Fruit fly (Drosophila melanogaster) whole organism, embryonic: ENCODE results near the gene CG4270.
A peak's percentile ranks its signal among the peaks of the same experiment; 100 is the strongest.

Experiments
- Antp ChIP-seq: fragments of 200-800 bp; sonication (Bioruptor generic); optimal IDR thresholded peaks from 3 replicates; lab custom pipeline; 2016; ENCODE audit warnings: missing biosample characterization, missing genetic modification characterization
- CG10209 ChIP-seq: fragments of 200-800 bp; sonication (Bioruptor generic); optimal IDR thresholded peaks from 3 replicates; lab custom pipeline; 2017; ENCODE audit warnings: missing biosample characterization, mild to moderate bottlenecking, missing genetic modification characterization, missing genetic modification reagents
- CG1024 ChIP-seq: fragments of 200-800 bp; sonication (Bioruptor generic); IDR thresholded peaks from 2 replicates; pipeline ENCODE4 v1.3.6; 2022; ENCODE audit warnings: missing biosample characterization, missing genetic modification characterization
- CG10431 ChIP-seq: fragments of 200-800 bp; sonication (Bioruptor generic); optimal IDR thresholded peaks from 3 replicates; lab custom pipeline; 2018; ENCODE audit warnings: missing biosample characterization, mild to moderate bottlenecking, missing genetic modification characterization
- CG11398 ChIP-seq: fragments of 200-800 bp; sonication (Bioruptor generic); optimal IDR thresholded peaks from 2 replicates; lab custom pipeline; 2016; ENCODE audit warnings: missing biosample characterization, missing genetic modification characterization
- CG12236 ChIP-seq: fragments of 200-800 bp; sonication (Bioruptor generic); optimal IDR thresholded peaks from 2 replicates; lab custom pipeline; 2016; ENCODE audit warnings: missing biosample characterization, missing genetic modification characterization
- CG12659 ChIP-seq: fragments of 200-800 bp; sonication (Bioruptor generic); optimal IDR thresholded peaks from 3 replicates; lab custom pipeline; 2017; ENCODE audit warnings: mild to moderate bottlenecking, missing biosample characterization, missing genetic modification reagents, missing genetic modification characterization
- CG12744 ChIP-seq: fragments of 200-800 bp; sonication (Bioruptor generic); optimal IDR thresholded peaks from 2 replicates; lab custom pipeline; 2016; ENCODE audit warnings: missing biosample characterization, missing genetic modification characterization
- CG13287 ChIP-seq: fragments of 200-800 bp; sonication (Bioruptor generic); IDR thresholded peaks from 2 replicates; pipeline ENCODE4 v1.3.6; 2022; ENCODE audit warnings: missing biosample characterization, missing genetic modification characterization; ENCODE audit not compliant: partially characterized antibody
- CG15479 ChIP-seq: fragments of 200-800 bp; sonication (Bioruptor generic); optimal IDR thresholded peaks from 3 replicates; lab custom pipeline; 2019; ENCODE audit warnings: missing biosample characterization, mild to moderate bottlenecking, missing genetic modification characterization, moderate library complexity
- CG15696 ChIP-seq: fragments of 200-800 bp; sonication (Bioruptor generic); optimal IDR thresholded peaks from 2 replicates; lab custom pipeline; 2019; ENCODE audit warnings: missing biosample characterization, mild to moderate bottlenecking, missing genetic modification characterization, moderate library complexity
- CG17328 ChIP-seq: fragments of 200-800 bp; sonication (Bioruptor generic); IDR thresholded peaks from 2 replicates; pipeline ENCODE4 v1.3.6; 2022; ENCODE audit warnings: missing biosample characterization, missing genetic modification characterization
- CG2129 ChIP-seq: fragments of 200-800 bp; sonication (Bioruptor generic); IDR thresholded peaks from 2 replicates; pipeline ENCODE4 v1.3.6; 2022; ENCODE audit warnings: missing biosample characterization, missing genetic modification characterization; ENCODE audit not compliant: partially characterized antibody
- CG2678 ChIP-seq: fragments of 200-800 bp; sonication (Bioruptor generic); optimal IDR thresholded peaks from 3 replicates; lab custom pipeline; 2019; ENCODE audit warnings: missing biosample characterization, mild to moderate bottlenecking, missing genetic modification characterization, moderate library complexity
- CG30403 ChIP-seq: fragments of 200-800 bp; sonication (Bioruptor generic); optimal IDR thresholded peaks from 3 replicates; lab custom pipeline; 2016; ENCODE audit warnings: missing biosample characterization, missing genetic modification characterization
- CG3726 ChIP-seq: fragments of 200-800 bp; sonication (Bioruptor generic); IDR thresholded peaks from 3 replicates; pipeline ENCODE4, ENCODE4 v1.3.6; 2022; ENCODE audit warnings: missing biosample characterization, missing genetic modification characterization
- CG4617 ChIP-seq: fragments of 200-800 bp; sonication (Bioruptor generic); optimal IDR thresholded peaks from 3 replicates; lab custom pipeline; 2016; ENCODE audit warnings: missing biosample characterization, missing genetic modification characterization, borderline replicate concordance
- CG4707 ChIP-seq: fragments of 200-800 bp; sonication (Bioruptor generic); optimal IDR thresholded peaks from 2 replicates; lab custom pipeline; 2018; ENCODE audit warnings: missing biosample characterization, mild to moderate bottlenecking, missing genetic modification characterization, moderate library complexity
- CG5180 ChIP-seq: fragments of 200-800 bp; sonication (Bioruptor generic); optimal IDR thresholded peaks from 3 replicates; lab custom pipeline; 2017; ENCODE audit warnings: missing biosample characterization, missing genetic modification characterization, mild to moderate bottlenecking, moderate library complexity, missing genetic modification reagents
- CG7745 ChIP-seq: fragments of 200-800 bp; sonication (Bioruptor generic); optimal IDR thresholded peaks from 2 replicates; lab custom pipeline; 2018; ENCODE audit warnings: missing biosample characterization, mild to moderate bottlenecking, missing genetic modification characterization, moderate library complexity
- CG8359 ChIP-seq: fragments of 200-800 bp; sonication (Bioruptor generic); optimal IDR thresholded peaks from 2 replicates; lab custom pipeline; 2017; ENCODE audit warnings: missing biosample characterization, mild to moderate bottlenecking, missing genetic modification characterization, borderline replicate concordance
- CG9797 ChIP-seq: fragments of 200-800 bp; sonication (Bioruptor generic); optimal IDR thresholded peaks from 3 replicates; lab custom pipeline; 2018; ENCODE audit warnings: missing biosample characterization, mild to moderate bottlenecking, missing genetic modification characterization
- D19B ChIP-seq: fragments of 200-800 bp; sonication (Bioruptor generic); optimal IDR thresholded peaks from 2 replicates; lab custom pipeline; 2017; ENCODE audit warnings: missing biosample characterization, mild to moderate bottlenecking, missing genetic modification characterization
- GATAe ChIP-seq: fragments of 200-800 bp; sonication (Bioruptor generic); conservative IDR thresholded peaks from 2 replicates; pipeline ENCODE4 v1.3.6; 2022; ENCODE audit warnings: missing biosample characterization, missing genetic modification characterization
- Hand ChIP-seq: fragments of 200-800 bp; sonication (Bioruptor generic); optimal IDR thresholded peaks from 2 replicates; lab custom pipeline; 2017; ENCODE audit warnings: mild to moderate bottlenecking, missing biosample characterization, missing genetic modification reagents, missing genetic modification characterization
- Hey ChIP-seq: fragments of 200-800 bp; sonication (Bioruptor generic); optimal IDR thresholded peaks from 3 replicates; lab custom pipeline; 2018; ENCODE audit warnings: missing biosample characterization, mild to moderate bottlenecking, missing genetic modification characterization
- Jarid2 ChIP-seq: fragments of 200-800 bp; sonication (Bioruptor generic); optimal IDR thresholded peaks from 3 replicates; lab custom pipeline; 2017; ENCODE audit warnings: mild to moderate bottlenecking, missing biosample characterization, missing genetic modification reagents, missing genetic modification characterization
- MTF-1 ChIP-seq: fragments of 200-800 bp; sonication (Bioruptor generic); optimal IDR thresholded peaks from 2 replicates; lab custom pipeline; 2018; ENCODE audit warnings: missing biosample characterization, mild to moderate bottlenecking, missing genetic modification characterization, borderline replicate concordance
- Meics ChIP-seq: fragments of 200-800 bp; sonication (Bioruptor generic); optimal IDR thresholded peaks from 2 replicates; lab custom pipeline; 2017; ENCODE audit warnings: missing biosample characterization, mild to moderate bottlenecking, missing genetic modification characterization
- Nf-YB ChIP-seq: fragments of 200-800 bp; sonication (Bioruptor generic); optimal IDR thresholded peaks from 3 replicates; lab custom pipeline; 2019; ENCODE audit warnings: missing biosample characterization, mild to moderate bottlenecking, missing genetic modification characterization, moderate library complexity
- Poxn ChIP-seq: fragments of 200-800 bp; sonication (Bioruptor generic); IDR thresholded peaks from 2 replicates; pipeline ENCODE4 v1.3.6; 2022; ENCODE audit warnings: missing biosample characterization, missing genetic modification characterization
- YL-1 ChIP-seq: fragments of 200-800 bp; sonication (Bioruptor generic); optimal IDR thresholded peaks from 3 replicates; lab custom pipeline; 2017; ENCODE audit warnings: missing biosample characterization, mild to moderate bottlenecking, missing genetic modification characterization
- ap ChIP-seq: fragments of 200-800 bp; sonication (Bioruptor generic); IDR thresholded peaks from 2 replicates; pipeline ENCODE4 v1.3.6; 2022; ENCODE audit warnings: missing biosample characterization, missing genetic modification characterization
- cad ChIP-seq: fragments of >200 bp; optimal IDR thresholded peaks from 2 replicates; lab custom pipeline; 2017; ENCODE audit warnings: missing biosample characterization, missing genetic modification characterization
- fd102C ChIP-seq: fragments of 200-800 bp; sonication (Bioruptor generic); optimal IDR thresholded peaks from 2 replicates; lab custom pipeline; 2018; ENCODE audit warnings: missing biosample characterization, mild to moderate bottlenecking, missing genetic modification characterization, moderate library complexity
- ftz-f1 ChIP-seq: fragments of 200-800 bp; sonication (Bioruptor generic); optimal IDR thresholded peaks from 2 replicates; lab custom pipeline; 2016; ENCODE audit warnings: missing biosample characterization, missing genetic modification characterization
- h ChIP-seq: fragments of >200 bp; optimal IDR thresholded peaks from 2 replicates; lab custom pipeline; 2017
- hbn ChIP-seq: fragments of 200-800 bp; sonication (Bioruptor generic); IDR thresholded peaks from 2 replicates; pipeline ENCODE4 v1.3.6; 2022; ENCODE audit warnings: missing biosample characterization, missing genetic modification characterization; ENCODE audit not compliant: partially characterized antibody
- luna ChIP-seq: fragments of 200-800 bp; sonication (Bioruptor generic); optimal IDR thresholded peaks from 2 replicates; lab custom pipeline; 2016; ENCODE audit warnings: missing biosample characterization, missing genetic modification characterization
- odd ChIP-seq: fragments of 200-800 bp; sonication (Bioruptor generic); optimal IDR thresholded peaks from 2 replicates; lab custom pipeline; 2017; ENCODE audit warnings: missing biosample characterization, mild to moderate bottlenecking, missing genetic modification characterization
- org-1 ChIP-seq: fragments of 200-800 bp; sonication (Bioruptor generic); optimal IDR thresholded peaks from 2 replicates; lab custom pipeline; 2017; ENCODE audit warnings: missing biosample characterization, missing genetic modification characterization
- prd ChIP-seq, 3 experiments: fragments of >200 bp in 2 of 3; fragments of 200-800 bp in 1 of 3; sonication (Bioruptor generic) in 1 of 3; optimal IDR thresholded peaks in 2 of 3; IDR thresholded peaks in 1 of 3; 2 replicates in 2 of 3; 3 replicates in 1 of 3; pipeline versions ENCODE4 v1.3.6 to Lab custom; 2017 to 2022; ENCODE audit warnings: missing biosample characterization in 1 of 3, missing genetic modification characterization in 1 of 3
- schlank ChIP-seq: fragments of 200-800 bp; sonication (Bioruptor generic); optimal IDR thresholded peaks from 2 replicates; lab custom pipeline; 2018; ENCODE audit warnings: missing biosample characterization, mild to moderate bottlenecking, missing genetic modification characterization
- scrt ChIP-seq: fragments of 200-800 bp; sonication (Bioruptor generic); optimal IDR thresholded peaks from 2 replicates; lab custom pipeline; 2018; ENCODE audit warnings: missing biosample characterization, mild to moderate bottlenecking, missing genetic modification characterization, moderate library complexity
- sens ChIP-seq: fragments of 200-800 bp; sonication (Bioruptor generic); peaks from one replicate; lab custom pipeline; 2016; ENCODE audit warnings: missing biosample characterization, missing genetic modification characterization
- seq ChIP-seq: fragments of 200-800 bp; sonication (Bioruptor generic); IDR thresholded peaks from 2 replicates; pipeline ENCODE4 v1.3.6; 2022; ENCODE audit warnings: missing biosample characterization, missing genetic modification characterization
- slbo ChIP-seq: fragments of 200-800 bp; sonication (Bioruptor generic); IDR thresholded peaks from 2 replicates; pipeline ENCODE4 v1.3.6; 2022; ENCODE audit warnings: missing biosample characterization, missing genetic modification characterization
- trh ChIP-seq: fragments of 200-800 bp; sonication (Bioruptor generic); optimal IDR thresholded peaks from 2 replicates; lab custom pipeline; 2016; ENCODE audit warnings: missing biosample characterization, missing genetic modification characterization
- tup ChIP-seq: fragments of 200-800 bp; sonication (Bioruptor generic); optimal IDR thresholded peaks from 2 replicates; lab custom pipeline; 2016; ENCODE audit warnings: missing biosample characterization, mild to moderate bottlenecking, missing genetic modification characterization, moderate library complexity
- wek ChIP-seq: fragments of 200-800 bp; sonication (Bioruptor generic); optimal IDR thresholded peaks from 3 replicates; lab custom pipeline; 2018; ENCODE audit warnings: missing biosample characterization, mild to moderate bottlenecking, missing genetic modification characterization, moderate library complexity
- zf30C ChIP-seq: fragments of 200-800 bp; sonication (Bioruptor generic); optimal IDR thresholded peaks from 3 replicates; lab custom pipeline; 2018; ENCODE audit warnings: missing biosample characterization, mild to moderate bottlenecking, missing genetic modification characterization

CG4270 gene

dm6 chr2L:2236722-2237121 is 26.5 kb upstream of the CG4270 start, which contains the start of gene Sec24CD (continued):
- TF ChIP-seq YL-1 (peak; percentile 91), CG15479 (no peak), luna (GFP tag; lab: Kevin White, UChicago) (no peak), Antp (GFP tag; lab: Kevin White, UChicago) (no peak), scrt (GFP tag; lab: Kevin White, UChicago) (no peak), schlank (no peak), CG9797 (GFP tag; lab: Kevin White, UChicago) (peak; percentile 35), trh (no peak), Jarid2 (GFP tag; lab: Kevin White, UChicago) (no peak), CG11398 (GFP tag; lab: Kevin White, UChicago) (no peak), CG12659 (peak; percentile 73), CG13287 (GFP tag; lab: Robert Waterston, UW) (peak; percentile 97), wek (GFP tag; lab: Kevin White, UChicago) (no peak), CG7745 (tag; lab: Kevin White, UChicago) (no peak), tup (no peak), Meics (GFP tag; lab: Kevin White, UChicago) (no peak), CG4707 (GFP tag; lab: Kevin White, UChicago) (no peak), GATAe (no peak), MTF-1 (no peak), CG2678 (tag; lab: Kevin White, UChicago) (no peak), Hey (tag; lab: Kevin White, UChicago) (no peak), Poxn (GFP tag; lab: Robert Waterston, UW) (no peak), CG4617 (GFP tag; lab: Kevin White, UChicago) (peak; percentile 57), CG1024 (GFP tag; lab: Robert Waterston, UW) (no peak), sens (GFP tag; lab: Kevin White, UChicago) (peak; percentile 33), Hand (no peak), CG12744 (no peak), CG8359 (GFP tag; lab: Kevin White, UChicago) (no peak), fd102C (GFP tag; lab: Kevin White, UChicago) (no peak), seq (GFP tag; lab: Robert Waterston, UW) (no peak), zf30C (no peak), prd (optimal IDR thresholded peaks at IDR 0.05; lab: Kevin White, UChicago) (no peak), prd (GFP tag; IDR thresholded peaks at IDR 0.05; lab: Robert Waterston, UW) (no peak), CG30403 (peak; percentile 16), CG10209 (GFP tag; lab: Kevin White, UChicago) (no peak), CG12236 (GFP tag; lab: Kevin White, UChicago) (no peak), slbo (no peak), CG3726 (GFP tag; lab: Robert Waterston, UW) (no peak), cad (GFP tag; lab: Kevin White, UChicago) (no peak), odd (GFP tag; lab: Kevin White, UChicago) (no peak), D19B (no peak), ftz-f1 (GFP tag; lab: Kevin White, UChicago) (no peak), CG5180 (no peak), CG10431 (GFP tag; lab: Kevin White, UChicago) (no peak), CG15696 (no peak), h (no peak), Nf-YB (GFP tag; lab: Kevin White, UChicago) (no peak), ap (GFP tag; lab: Robert Waterston, UW) (no peak), CG17328 (GFP tag; lab: Robert Waterston, UW) (no peak), hbn (GFP tag; lab: Robert Waterston, UW) (peak; percentile 76), org-1 (no peak), CG2129 (no peak)
